Worm (Caenorhabditis elegans): Measurements from ENCODE around the gene R193.6.

DNA sequence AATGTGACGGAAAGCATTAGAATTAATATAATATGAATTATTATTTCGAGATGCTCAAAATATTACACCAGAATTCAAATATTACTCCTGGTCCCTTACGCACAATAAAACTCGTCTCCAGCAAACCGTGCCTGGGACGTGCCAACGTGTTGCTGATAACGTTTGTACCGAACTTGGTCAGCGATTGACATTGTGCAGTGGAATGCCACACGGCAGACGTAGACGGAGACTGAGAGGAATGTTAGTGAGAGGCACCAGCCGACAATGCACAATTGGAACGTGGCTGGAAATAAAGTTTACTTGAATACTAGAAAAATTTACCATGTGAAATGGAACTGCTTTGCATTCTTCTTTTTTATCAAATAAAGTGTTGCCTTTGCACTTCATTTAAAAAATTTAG, 31.3 kb upstream of the R193.6 start:
- TF ChIP-seq ztf-4 (tag; optimal IDR thresholded peaks at IDR 0.05) (no peak), pag-3 (tag; optimal IDR thresholded peaks at IDR 0.05; ENCODE audit: borderline replicate concordance, insufficient read depth) (no peak)

All from whole organism, L1 larva.